Fruit fly (Drosophila melanogaster) whole organism: Measurements from ENCODE around the gene Dci.

Experiments used
- CG8478 ChIP-seq: fragments of >200 bp; optimal IDR thresholded peaks from 2 replicates; lab custom pipeline; 2018; ENCODE audit warnings: inconsistent platforms
- Dll ChIP-seq: fragments of >200 bp; optimal IDR thresholded peaks from 2 replicates; lab custom pipeline; 2017
- EcR ChIP-seq, 2 experiments: fragments of >200 bp; optimal IDR thresholded peaks; 2 replicates each; lab custom pipeline; 2017; ENCODE audit warnings: missing biosample characterization in 2 of 2, missing genetic modification characterization in 2 of 2, missing genetic modification reagents in 2 of 2
- psq ChIP-seq: fragments of >200 bp; optimal IDR thresholded peaks from 2 replicates; lab custom pipeline; 2017

- TF ChIP-seq Dll (lab: Kevin White, UChicago) = no peak
- TF ChIP-seq psq (lab: Kevin White, UChicago) = no peak
- TF ChIP-seq EcR (GFP tag; optimal IDR thresholded peaks at IDR 0.05; lab: Kevin White, UChicago) = no peak
- no peak for TF ChIP-seq CG8478
Measured at dm6 chr3L:872389-872972, 21.3 kb downstream of the Dci start.
